Fruit fly (Drosophila melanogaster): ENCODE results near the gene 5PtaseI.

5PtaseI gene

DNA sequence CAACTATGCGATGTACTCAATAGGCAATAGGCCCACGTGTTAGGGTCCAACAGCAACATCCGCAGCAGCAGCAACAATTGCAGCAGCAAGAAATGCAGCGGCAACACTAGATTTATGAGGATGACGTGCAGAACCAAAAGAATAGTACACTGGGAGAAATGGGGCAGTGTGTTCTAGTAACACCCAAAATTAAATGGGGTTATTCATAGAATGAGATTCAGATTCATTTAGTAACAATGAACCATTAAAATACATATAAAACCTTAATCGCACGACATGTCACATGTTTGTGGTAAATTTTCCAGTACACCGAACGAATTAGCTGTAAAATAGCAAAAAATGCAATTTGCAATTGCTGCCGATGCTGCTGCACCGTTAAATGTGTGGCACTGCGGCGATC is 47.7 kb downstream of the 5PtaseI start:
- TF ChIP-seq Sin3A (optimal IDR thresholded peaks at IDR 0.05) (no peak), insv (optimal IDR thresholded peaks at IDR 0.05) (no peak), psq (optimal IDR thresholded peaks at IDR 0.05) (no peak), Myc (optimal IDR thresholded peaks at IDR 0.05) (no peak), h (optimal IDR thresholded peaks at IDR 0.05) (no peak), ttk (optimal IDR thresholded peaks at IDR 0.05) (no peak)

DNA sequence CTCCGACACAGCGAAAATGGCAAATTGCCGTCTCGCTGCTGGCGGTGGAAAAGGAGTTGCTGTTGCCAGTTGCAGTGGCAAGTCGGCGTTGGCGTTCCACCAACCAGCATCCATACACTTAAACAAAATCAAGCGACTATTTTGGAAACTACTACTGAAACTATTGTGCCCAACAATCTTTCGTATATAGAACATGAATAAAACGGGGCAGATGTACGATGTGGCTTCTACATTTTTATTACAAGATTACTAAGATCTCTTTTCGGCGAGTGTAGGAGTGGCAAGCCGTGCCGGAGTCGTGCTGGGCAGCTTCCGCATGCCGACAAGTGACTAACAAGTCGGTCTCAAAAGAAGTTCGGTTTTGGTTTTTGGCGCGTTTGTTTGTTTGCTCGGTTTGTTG is 48.4 kb downstream of the 5PtaseI start:
- no peak for TF ChIP-seq Sin3A (optimal IDR thresholded peaks at IDR 0.05)
- TF ChIP-seq Myc (optimal IDR thresholded peaks at IDR 0.05), result no peak
- TF ChIP-seq ttk (optimal IDR thresholded peaks at IDR 0.05), result no peak
- TF ChIP-seq h (optimal IDR thresholded peaks at IDR 0.05), result no peak
- TF ChIP-seq psq (optimal IDR thresholded peaks at IDR 0.05), result no peak
- TF ChIP-seq insv (optimal IDR thresholded peaks at IDR 0.05), result no peak

Measured in Kc167 (cell line).